Worm (Caenorhabditis elegans) whole organism, L3 larva: ENCODE measurements around the gene C17H11.1.

ENCODE experiments used
- ZK546.5 ChIP-seq: sonication (generic microtip); optimal IDR thresholded peaks from 2 replicates; lab custom pipeline; 2017; ENCODE audit warnings: missing biosample characterization, missing genetic modification characterization
- ama-1 ChIP-seq: fragments of 150-350 bp; optimal IDR thresholded peaks from 2 replicates; lab custom pipeline; 2018
- elt-2 ChIP-seq: sonication (generic microtip); optimal IDR thresholded peaks from 2 replicates; lab custom pipeline; 2016; ENCODE audit warnings: missing genetic modification reagents, mild to moderate bottlenecking, missing genetic modification characterization, missing compliant biosample characterization
- lin-15B ChIP-seq: fragments of 150-350 bp; optimal IDR thresholded peaks from 2 replicates; lab custom pipeline; 2014; ENCODE audit warnings: missing biosample characterization, missing genetic modification characterization
- nhr-11 ChIP-seq: fragments of 150-350 bp; optimal IDR thresholded peaks from 2 replicates; lab custom pipeline; 2014; ENCODE audit warnings: missing biosample characterization, missing genetic modification characterization
- nhr-237 ChIP-seq: fragments of 150-350 bp; optimal IDR thresholded peaks from 2 replicates; lab custom pipeline; 2014; ENCODE audit warnings: missing biosample characterization, missing genetic modification characterization
- nhr-28 ChIP-seq: fragments of 150-350 bp; optimal IDR thresholded peaks from 2 replicates; lab custom pipeline; 2014; ENCODE audit warnings: missing biosample characterization, missing genetic modification characterization
- nhr-76 ChIP-seq: fragments of 150-350 bp; sonication (generic microtip); optimal IDR thresholded peaks from 5 replicates; lab custom pipeline; 2014; ENCODE audit warnings: missing biosample characterization, missing genetic modification characterization
- pqm-1 ChIP-seq: fragments of 150-350 bp; optimal IDR thresholded peaks from 2 replicates; lab custom pipeline; 2017; ENCODE audit warnings: missing biosample characterization, missing genetic modification characterization, inconsistent platforms
- sea-2 ChIP-seq: fragments of 150-350 bp; sonication (generic microtip); optimal IDR thresholded peaks from 4 replicates; lab custom pipeline; 2014; ENCODE audit warnings: missing biosample characterization, missing genetic modification reagents, missing genetic modification characterization
- unc-62 ChIP-seq: fragments of 150-350 bp; sonication (generic microtip); optimal IDR thresholded peaks from 4 replicates; lab custom pipeline; 2014; ENCODE audit warnings: missing biosample characterization, missing genetic modification reagents, missing genetic modification characterization
- zag-1 ChIP-seq: fragments of 150-350 bp; optimal IDR thresholded peaks from 2 replicates; lab custom pipeline; 2014; ENCODE audit warnings: missing biosample characterization, missing genetic modification characterization

- TF ChIP-seq nhr-28 (tag; lab: Kevin White, UChicago) (no peak), ZK546.5 (tag; lab: Kevin White, UChicago) (no peak), pqm-1 (no peak), unc-62 (GFP tag; lab: Kevin White, UChicago) (no peak), sea-2 (no peak), nhr-11 (tag; lab: Kevin White, UChicago) (no peak), nhr-237 (tag; lab: Kevin White, UChicago) (no peak), elt-2 (tag; lab: Kevin White, UChicago) (peak; percentile 4), lin-15B (tag; lab: Kevin White, UChicago) (no peak), zag-1 (tag; lab: Kevin White, UChicago) (no peak), nhr-76 (tag; lab: Kevin White, UChicago) (no peak), ama-1 (lab: Kevin White, UChicago) (no peak)
Measured at ce11 chrX:8148993-8149392, 24.7 kb upstream of the C17H11.1 start.
